Worm (Caenorhabditis elegans) whole organism, L2 larva: ENCODE data around the gene lntl-1.

Source experiments
- aly-2 ChIP-seq: fragments of 150-350 bp; optimal IDR thresholded peaks from 2 replicates; lab custom pipeline; 2014; ENCODE audit warnings: missing biosample characterization, missing genetic modification characterization
- ama-1 ChIP-seq: fragments of 150-350 bp; optimal IDR thresholded peaks from 2 replicates; lab custom pipeline; 2018; ENCODE audit warnings: inconsistent platforms
- lin-39 ChIP-seq: fragments of 150-350 bp; optimal IDR thresholded peaks from 2 replicates; lab custom pipeline; 2014; ENCODE audit warnings: missing biosample characterization, missing genetic modification reagents, missing genetic modification characterization
- mdl-1 ChIP-seq, 2 experiments: fragments of 150-350 bp in 1 of 2; sonication (generic microtip) in 1 of 2; optimal IDR thresholded peaks; 2 replicates each; lab custom pipeline; 2017; ENCODE audit warnings: missing biosample characterization in 2 of 2, missing genetic modification characterization in 2 of 2
- nhr-12 ChIP-seq: fragments of 150-350 bp; optimal IDR thresholded peaks from 2 replicates; lab custom pipeline; 2014; ENCODE audit warnings: missing biosample characterization, missing genetic modification characterization
- nhr-237 ChIP-seq: fragments of 150-350 bp; optimal IDR thresholded peaks from 2 replicates; lab custom pipeline; 2014; ENCODE audit warnings: missing biosample characterization, missing genetic modification characterization

ce11 chrIV:5760656-5761055 is 46.2 kb downstream of the lntl-1 start:
- no peak for TF ChIP-seq mdl-1 (tag; optimal IDR thresholded peaks at IDR 0.05; lab: Kevin White, UChicago)
- TF ChIP-seq aly-2 (tag; lab: Kevin White, UChicago), result no peak
- TF ChIP-seq ama-1 (lab: Kevin White, UChicago), result no peak
- TF ChIP-seq lin-39 (tag; lab: Kevin White, UChicago), result no peak
- TF ChIP-seq nhr-12 (tag; lab: Kevin White, UChicago), result no peak
- no peak for TF ChIP-seq nhr-237 (tag; lab: Kevin White, UChicago)
